Fruit fly (Drosophila melanogaster): ENCODE measurements around the gene TrxT.

Gene TrxT

dm6 chrX:5317170-5317569 lies 5.5 kb upstream of the TrxT start, which contains the start of the genes CG15930 and Sas10 (continued):
- peak; percentile 63 for TF ChIP-seq MBD-R2 (GFP tag; IDR thresholded peaks at IDR 0.05)
- peak; percentile 20 for TF ChIP-seq CoRest (tag; optimal IDR thresholded peaks at IDR 0.05)
- TF ChIP-seq CG2116 (GFP tag; optimal IDR thresholded peaks at IDR 0.05): peak; percentile 20
- TF ChIP-seq lab (GFP tag; optimal IDR thresholded peaks at IDR 0.05): no peak
- peak; percentile 64 for TF ChIP-seq Ets97D (GFP tag; optimal IDR thresholded peaks at IDR 0.05)
- TF ChIP-seq Hr51 (GFP tag; optimal IDR thresholded peaks at IDR 0.05): no peak
- no peak for TF ChIP-seq Doc2 (GFP tag; IDR thresholded peaks at IDR 0.05)
- TF ChIP-seq tx (GFP tag; optimal IDR thresholded peaks at IDR 0.05): no peak
- peak; percentile 23; the same call in 1 of the 4 replicates for TF ChIP-seq Dll (GFP tag; IDR thresholded peaks at IDR 0.05; ENCODE audit: partially characterized antibody)
- TF ChIP-seq amos (GFP tag; IDR thresholded peaks at IDR 0.05; ENCODE audit: partially characterized antibody): peak; percentile 49; the same call in 1 of the 2 replicates
- no peak for TF ChIP-seq Poxn (GFP tag; IDR thresholded peaks at IDR 0.05)
- TF ChIP-seq ranshi (GFP tag; IDR thresholded peaks at IDR 0.05): no peak
- TF ChIP-seq Dp (GFP tag; optimal IDR thresholded peaks at IDR 0.05): peak; percentile 58
- TF ChIP-seq CG4854 (GFP tag; optimal IDR thresholded peaks at IDR 0.05): no peak
- TF ChIP-seq CG8388 (GFP tag; optimal IDR thresholded peaks at IDR 0.05): no peak
- no peak for TF ChIP-seq CG11247 (GFP tag; IDR thresholded peaks at IDR 0.05)
- TF ChIP-seq Sry-δ (GFP tag; optimal IDR thresholded peaks at IDR 0.05): peak; percentile 79
- TF ChIP-seq Rx (GFP tag; IDR thresholded peaks at IDR 0.05): no peak
- TF ChIP-seq CG11560 (tag; IDR thresholded peaks at IDR 0.05): no peak
- no peak for TF ChIP-seq run (tag; optimal IDR thresholded peaks at IDR 0.05)
- TF ChIP-seq CG6791 (GFP tag; IDR thresholded peaks at IDR 0.05; ENCODE audit: partially characterized antibody): peak; percentile 53; the same call in 1 of the 3 replicates
- TF ChIP-seq bbx (GFP tag; IDR thresholded peaks at IDR 0.05; ENCODE audit: partially characterized antibody): no peak
- no peak for TF ChIP-seq grn (GFP tag; optimal IDR thresholded peaks at IDR 0.05)
- no peak for TF ChIP-seq GATAe (GFP tag; conservative IDR thresholded peaks at IDR 0.05)
- no peak for TF ChIP-seq bowl (GFP tag; IDR thresholded peaks at IDR 0.05)
- TF ChIP-seq Myb (GFP tag; optimal IDR thresholded peaks at IDR 0.05): peak; percentile 67

dm6 chrX:5312958-5313357 lies 1.3 kb upstream of the TrxT start, which contains the start of gene CG4198:
Gene CG4198 (plus strand): TSS chrX:5313258.
- TF ChIP-seq Sox100B (GFP tag; optimal IDR thresholded peaks at IDR 0.05) (no peak), amos (GFP tag; IDR thresholded peaks at IDR 0.05; ENCODE audit: partially characterized antibody) (no peak), CG18619 (GFP tag; optimal IDR thresholded peaks at IDR 0.05) (no peak), CG14667 (GFP tag; IDR thresholded peaks at IDR 0.05) (no peak), NK7.1 (GFP tag; optimal IDR thresholded peaks at IDR 0.05) (no peak), Camta (GFP tag; optimal IDR thresholded peaks at IDR 0.05) (no peak), exex (tag; optimal IDR thresholded peaks at IDR 0.05) (no peak), CG8281 (tag; optimal IDR thresholded peaks at IDR 0.05) (no peak), HmgZ (tag; optimal IDR thresholded peaks at IDR 0.05) (no peak)

dm6 chrX:5308963-5309362 lies 2.7 kb downstream of the TrxT start, which contains the start of the genes Cdk7 and snf:
Gene Cdk7 (minus strand): TSS chrX:5308983.
Gene snf (plus strand): TSS chrX:5309242.
- TF ChIP-seq Taf1 (GFP tag; IDR thresholded peaks at IDR 0.05): no peak
- TF ChIP-seq dmrt11E (tag; optimal IDR thresholded peaks at IDR 0.05): peak; percentile 21
- no peak for TF ChIP-seq klu (GFP tag; IDR thresholded peaks at IDR 0.05)
- no peak for TF ChIP-seq esg (GFP tag; conservative IDR thresholded peaks at IDR 0.05)
- TF ChIP-seq Sry-δ (GFP tag; optimal IDR thresholded peaks at IDR 0.05): peak; percentile 90
- TF ChIP-seq Vsx1 (GFP tag; optimal IDR thresholded peaks at IDR 0.05): no peak
- peak; percentile 56 for TF ChIP-seq row (GFP tag; IDR thresholded peaks at IDR 0.05)
- peak; percentile 29 for TF ChIP-seq Camta (GFP tag; optimal IDR thresholded peaks at IDR 0.05)
- TF ChIP-seq amos (GFP tag; IDR thresholded peaks at IDR 0.05; ENCODE audit: partially characterized antibody): peak; percentile 78
- no peak for TF ChIP-seq twi (tag; optimal IDR thresholded peaks at IDR 0.05)
- no peak for TF ChIP-seq scrt (GFP tag; optimal IDR thresholded peaks at IDR 0.05)
- TF ChIP-seq pfk (GFP tag; optimal IDR thresholded peaks at IDR 0.05): no peak
- no peak for TF ChIP-seq CG4854 (GFP tag; optimal IDR thresholded peaks at IDR 0.05)
- TF ChIP-seq mam (GFP tag; optimal IDR thresholded peaks at IDR 0.05): peak; percentile 70
- TF ChIP-seq vnd (GFP tag; IDR thresholded peaks at IDR 0.05; ENCODE audit: partially characterized antibody): peak; percentile 83
- peak; percentile 63 for TF ChIP-seq CG30403 (GFP tag; optimal IDR thresholded peaks at IDR 0.05)
- TF ChIP-seq TFAM (GFP tag; optimal IDR thresholded peaks at IDR 0.05): no peak
- TF ChIP-seq unc-4 (GFP tag; IDR thresholded peaks at IDR 0.05; ENCODE audit: partially characterized antibody): peak; percentile 84
- no peak for TF ChIP-seq ranshi (GFP tag; IDR thresholded peaks at IDR 0.05)
- peak; percentile 14 for TF ChIP-seq Dad (GFP tag; optimal IDR thresholded peaks at IDR 0.05)

All from whole organism, embryonic.